Worm (Caenorhabditis elegans) whole organism, L3 larva: ENCODE results near the gene dhs-13.

Experiments
- ama-1 ChIP-seq: fragments of 150-350 bp; optimal IDR thresholded peaks from 2 replicates; lab custom pipeline; 2018
- unc-62 ChIP-seq: fragments of 150-350 bp; sonication (generic microtip); optimal IDR thresholded peaks from 4 replicates; lab custom pipeline; 2014; ENCODE audit warnings: missing biosample characterization, missing genetic modification reagents, missing genetic modification characterization

DNA sequence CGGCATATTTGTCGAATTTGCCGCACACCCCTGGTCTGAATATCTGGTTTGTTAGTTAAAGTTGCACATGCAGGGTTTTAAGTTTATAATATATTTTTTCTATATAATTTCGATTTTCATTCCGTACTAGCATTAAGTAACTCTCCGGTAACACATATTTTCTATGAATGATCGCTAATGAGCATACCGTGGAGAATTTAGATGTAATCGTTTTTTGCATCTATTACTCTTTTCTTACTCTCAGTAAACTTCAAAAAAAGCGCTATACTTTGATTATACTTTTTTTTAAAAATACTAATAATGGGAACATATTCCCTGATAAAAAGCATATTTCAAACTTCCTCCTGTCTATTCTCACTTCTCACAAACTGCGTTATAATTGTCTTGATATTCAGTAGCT lies 37.0 kb downstream of the dhs-13 start, which contains the start of gene str-160:
- no peak for TF ChIP-seq unc-62 (GFP tag; lab: Kevin White, UChicago)
- no peak for TF ChIP-seq ama-1 (lab: Kevin White, UChicago)
